Fruit fly (Drosophila melanogaster) whole organism, embryonic: Measurements from ENCODE around the gene CG10383.

Experiments
- ATbp ChIP-seq: fragments of 200-800 bp; sonication (Bioruptor generic); optimal IDR thresholded peaks from 2 replicates; lab custom pipeline; 2017; ENCODE audit warnings: missing biosample characterization, mild to moderate bottlenecking, missing genetic modification characterization, missing genetic modification reagents
- B-H1 ChIP-seq: fragments of 200-800 bp; sonication (Bioruptor generic); IDR thresholded peaks from 3 replicates; pipeline ENCODE4 v1.3.6; 2022; ENCODE audit warnings: missing biosample characterization, missing genetic modification characterization
- CG10565 ChIP-seq: fragments of 200-800 bp; sonication (Bioruptor generic); optimal IDR thresholded peaks from 3 replicates; lab custom pipeline; 2016; ENCODE audit warnings: missing biosample characterization, mild to moderate bottlenecking, missing genetic modification characterization
- CG10979 ChIP-seq: fragments of 200-800 bp; sonication (Bioruptor generic); optimal IDR thresholded peaks from 2 replicates; lab custom pipeline; 2018; ENCODE audit warnings: missing biosample characterization, mild to moderate bottlenecking, missing genetic modification characterization, moderate library complexity
- CG11504 ChIP-seq: fragments of 200-800 bp; sonication (Bioruptor generic); optimal IDR thresholded peaks from 3 replicates; lab custom pipeline; 2019; ENCODE audit warnings: missing biosample characterization, mild to moderate bottlenecking, missing genetic modification characterization, moderate library complexity
- CG13123 ChIP-seq: fragments of 200-800 bp; sonication (Bioruptor generic); optimal IDR thresholded peaks from 2 replicates; lab custom pipeline; 2016; ENCODE audit warnings: missing biosample characterization, missing genetic modification characterization
- CG14441 ChIP-seq: fragments of 200-800 bp; sonication (Bioruptor generic); IDR thresholded peaks from 2 replicates; pipeline ENCODE4 v1.3.6; 2022; ENCODE audit warnings: missing biosample characterization, missing genetic modification characterization
- CG14860 ChIP-seq: fragments of 200-800 bp; sonication (Bioruptor generic); IDR thresholded peaks from 3 replicates; pipeline ENCODE4 v1.3.6; 2022; ENCODE audit warnings: missing biosample characterization, missing genetic modification characterization; ENCODE audit not compliant: partially characterized antibody
- CG15269 ChIP-seq: fragments of 200-800 bp; sonication (Bioruptor generic); optimal IDR thresholded peaks from 2 replicates; lab custom pipeline; 2018; ENCODE audit warnings: missing biosample characterization, mild to moderate bottlenecking, missing genetic modification characterization, moderate library complexity
- CG15601 ChIP-seq: fragments of 200-800 bp; sonication (Bioruptor generic); optimal IDR thresholded peaks from 3 replicates; lab custom pipeline; 2019; ENCODE audit warnings: missing biosample characterization, mild to moderate bottlenecking, missing genetic modification characterization, moderate library complexity
- CG17361 ChIP-seq: fragments of 200-800 bp; sonication (Bioruptor generic); IDR thresholded peaks from 3 replicates; pipeline ENCODE4 v1.3.6; 2022; ENCODE audit warnings: missing biosample characterization, missing genetic modification characterization
- CG2120 ChIP-seq: fragments of 200-800 bp; sonication (Bioruptor generic); optimal IDR thresholded peaks from 3 replicates; lab custom pipeline; 2016; ENCODE audit warnings: missing biosample characterization, missing genetic modification characterization
- CG2129 ChIP-seq: fragments of 200-800 bp; sonication (Bioruptor generic); IDR thresholded peaks from 2 replicates; pipeline ENCODE4 v1.3.6; 2022; ENCODE audit warnings: missing biosample characterization, missing genetic modification characterization; ENCODE audit not compliant: partially characterized antibody
- CG2712 ChIP-seq: fragments of 200-800 bp; optimal IDR thresholded peaks from 3 replicates; lab custom pipeline; 2019; ENCODE audit warnings: missing biosample characterization, mild to moderate bottlenecking, missing genetic modification characterization, moderate library complexity
- CG31365 ChIP-seq: fragments of 200-800 bp; sonication (Bioruptor generic); optimal IDR thresholded peaks from 2 replicates; lab custom pipeline; 2018; ENCODE audit warnings: missing biosample characterization, mild to moderate bottlenecking, missing genetic modification characterization
- CG34224 ChIP-seq: fragments of 200-800 bp; sonication (Bioruptor generic); IDR thresholded peaks from 3 replicates; pipeline ENCODE4 v1.3.6; 2022; ENCODE audit warnings: missing biosample characterization, missing genetic modification characterization; ENCODE audit not compliant: partially characterized antibody
- CG43689 ChIP-seq: fragments of 200-800 bp; sonication (Bioruptor generic); IDR thresholded peaks from 2 replicates; pipeline ENCODE4 v1.3.6; 2022; ENCODE audit warnings: missing biosample characterization, missing genetic modification characterization
- CG6254 ChIP-seq: fragments of 200-800 bp; sonication (Bioruptor generic); optimal IDR thresholded peaks from 3 replicates; lab custom pipeline; 2017; ENCODE audit warnings: mild to moderate bottlenecking, missing biosample characterization, missing genetic modification reagents, missing genetic modification characterization
- CG6854 ChIP-seq: fragments of 200-800 bp; sonication (Bioruptor generic); optimal IDR thresholded peaks from 3 replicates; lab custom pipeline; 2017; ENCODE audit warnings: missing biosample characterization, mild to moderate bottlenecking, missing genetic modification characterization
- CG7839 ChIP-seq: fragments of 200-800 bp; sonication (Bioruptor generic); optimal IDR thresholded peaks from 3 replicates; lab custom pipeline; 2018; ENCODE audit warnings: missing biosample characterization, mild to moderate bottlenecking, missing genetic modification characterization, moderate library complexity
- CG7928 ChIP-seq: fragments of 200-800 bp; sonication (Bioruptor generic); optimal IDR thresholded peaks from 2 replicates; lab custom pipeline; 2017; ENCODE audit warnings: missing biosample characterization, mild to moderate bottlenecking, missing genetic modification characterization
- CG9437 ChIP-seq: fragments of 200-800 bp; sonication (Bioruptor generic); optimal IDR thresholded peaks from 2 replicates; lab custom pipeline; 2018; ENCODE audit warnings: missing biosample characterization, mild to moderate bottlenecking, missing genetic modification characterization
- CG9932 ChIP-seq: fragments of 200-800 bp; sonication (Bioruptor generic); IDR thresholded peaks from 2 replicates; pipeline ENCODE4 v1.3.6; 2022; ENCODE audit warnings: missing biosample characterization, missing genetic modification characterization
- CHES-1-like ChIP-seq: fragments of 200-800 bp; sonication (Bioruptor generic); optimal IDR thresholded peaks from 2 replicates; lab custom pipeline; 2016; ENCODE audit warnings: missing biosample characterization, missing genetic modification characterization
- Deaf1 ChIP-seq: fragments of 200-800 bp; optimal IDR thresholded peaks from 3 replicates; lab custom pipeline; 2019; ENCODE audit warnings: missing biosample characterization, mild to moderate bottlenecking, missing genetic modification characterization, moderate library complexity
- Dref ChIP-seq: fragments of 200-800 bp; sonication (Bioruptor generic); IDR thresholded peaks from 2 replicates; pipeline ENCODE4 v1.3.6; 2022; ENCODE audit warnings: missing biosample characterization, missing genetic modification characterization
- Ets97D ChIP-seq: fragments of 200-800 bp; sonication (Bioruptor generic); optimal IDR thresholded peaks from 3 replicates; lab custom pipeline; 2016; ENCODE audit warnings: missing biosample characterization, missing genetic modification characterization
- H2.0 ChIP-seq: fragments of 200-800 bp; sonication (Bioruptor generic); IDR thresholded peaks from 2 replicates; pipeline ENCODE4 v1.3.6; 2022; ENCODE audit warnings: missing biosample characterization, missing genetic modification characterization
- Med ChIP-seq: fragments of 200-800 bp; sonication (Bioruptor generic); peaks from one replicate; lab custom pipeline; 2016; ENCODE audit warnings: missing biosample characterization, missing genetic modification characterization, mild to moderate bottlenecking, inconsistent platforms, moderate library complexity
- Mrtf ChIP-seq: fragments of 200-800 bp; sonication (Bioruptor generic); IDR thresholded peaks from 3 replicates; pipeline ENCODE4 v1.3.6; 2022; ENCODE audit warnings: missing biosample characterization, missing genetic modification characterization
- Nf-YB ChIP-seq: fragments of 200-800 bp; sonication (Bioruptor generic); optimal IDR thresholded peaks from 3 replicates; lab custom pipeline; 2019; ENCODE audit warnings: missing biosample characterization, mild to moderate bottlenecking, missing genetic modification characterization, moderate library complexity
- Six4 ChIP-seq: fragments of 200-800 bp; sonication (Bioruptor generic); optimal IDR thresholded peaks from 2 replicates; lab custom pipeline; 2016; ENCODE audit warnings: missing biosample characterization, missing genetic modification characterization
- ara ChIP-seq: fragments of 200-800 bp; sonication (Bioruptor generic); IDR thresholded peaks from 2 replicates; pipeline ENCODE4 v1.3.6; 2022; ENCODE audit warnings: missing biosample characterization, missing genetic modification characterization
- bcd ChIP-seq: fragments of 200-800 bp; sonication (Bioruptor generic); optimal IDR thresholded peaks from 2 replicates; lab custom pipeline; 2017; ENCODE audit warnings: missing biosample characterization, mild to moderate bottlenecking, missing genetic modification characterization
- cas ChIP-seq: fragments of 200-800 bp; sonication (Bioruptor generic); IDR thresholded peaks from 2 replicates; pipeline ENCODE4 v1.3.6; 2022; ENCODE audit warnings: missing biosample characterization, missing genetic modification characterization
- dpn ChIP-seq, 2 experiments: fragments of 200-800 bp; sonication (Bioruptor generic); optimal IDR thresholded peaks; 3 replicates each; lab custom pipeline; 2016; ENCODE audit warnings: missing biosample characterization in 2 of 2, missing genetic modification characterization in 2 of 2
- dysf ChIP-seq: fragments of 200-800 bp; sonication (Bioruptor generic); IDR thresholded peaks from 3 replicates; pipeline ENCODE4 v1.3.6; 2022; ENCODE audit warnings: missing biosample characterization, missing genetic modification characterization
- exex ChIP-seq: fragments of 200-800 bp; sonication (Bioruptor generic); optimal IDR thresholded peaks from 4 replicates; lab custom pipeline; 2018; ENCODE audit warnings: missing biosample characterization, mild to moderate bottlenecking, missing genetic modification characterization, moderate library complexity
- gcm2 ChIP-seq: fragments of 200-800 bp; sonication (Bioruptor generic); optimal IDR thresholded peaks from 2 replicates; lab custom pipeline; 2016; ENCODE audit warnings: missing biosample characterization, missing genetic modification characterization
- gem ChIP-seq: fragments of 200-800 bp; sonication (Bioruptor generic); optimal IDR thresholded peaks from 2 replicates; lab custom pipeline; 2019; ENCODE audit warnings: missing biosample characterization, mild to moderate bottlenecking, missing genetic modification characterization, moderate library complexity
- grn ChIP-seq: fragments of 200-800 bp; sonication (Bioruptor generic); optimal IDR thresholded peaks from 3 replicates; lab custom pipeline; 2017; ENCODE audit warnings: missing biosample characterization, missing genetic modification characterization
- jumu ChIP-seq: fragments of 200-800 bp; sonication (Bioruptor generic); optimal IDR thresholded peaks from 3 replicates; lab custom pipeline; 2016; ENCODE audit warnings: missing biosample characterization, missing genetic modification characterization
- kay ChIP-seq: fragments of 200-800 bp; sonication (Bioruptor generic); optimal IDR thresholded peaks from 2 replicates; lab custom pipeline; 2016; ENCODE audit warnings: missing biosample characterization, missing genetic modification characterization
- sc ChIP-seq, 3 experiments: fragments of >200 bp in 2 of 3; fragments of 200-800 bp in 1 of 3; sonication (Bioruptor generic) in 1 of 3; optimal IDR thresholded peaks; 2 replicates in 2 of 3; 3 replicates in 1 of 3; lab custom pipeline; 2017; ENCODE audit warnings: mild to moderate bottlenecking in 1 of 3, missing biosample characterization in 1 of 3, missing genetic modification characterization in 1 of 3, missing genetic modification reagents in 1 of 3
- scrt ChIP-seq: fragments of 200-800 bp; sonication (Bioruptor generic); optimal IDR thresholded peaks from 2 replicates; lab custom pipeline; 2018; ENCODE audit warnings: missing biosample characterization, mild to moderate bottlenecking, missing genetic modification characterization, moderate library complexity
- sens-2 ChIP-seq: fragments of 200-800 bp; sonication (Bioruptor generic); IDR thresholded peaks from 2 replicates; pipeline ENCODE4 v1.3.6; 2022; ENCODE audit warnings: missing biosample characterization, missing genetic modification characterization
- slbo ChIP-seq: fragments of 200-800 bp; sonication (Bioruptor generic); IDR thresholded peaks from 2 replicates; pipeline ENCODE4 v1.3.6; 2022; ENCODE audit warnings: missing biosample characterization, missing genetic modification characterization
- sna ChIP-seq: fragments of 200-800 bp; sonication (Bioruptor generic); IDR thresholded peaks from 2 replicates; pipeline ENCODE4 v1.3.6; 2022; ENCODE audit warnings: missing biosample characterization, missing genetic modification characterization; ENCODE audit not compliant: partially characterized antibody
- wek ChIP-seq: fragments of 200-800 bp; sonication (Bioruptor generic); optimal IDR thresholded peaks from 3 replicates; lab custom pipeline; 2018; ENCODE audit warnings: missing biosample characterization, mild to moderate bottlenecking, missing genetic modification characterization, moderate library complexity

Gene CG10383

dm6 chr2L:18677910-18678639 is 17.3 kb downstream of the CG10383 start (continued):
- TF ChIP-seq jumu (GFP tag; lab: Kevin White, UChicago) (no peak), Dref (GFP tag; lab: Robert Waterston, UW) (no peak), CG2712 (tag; lab: Kevin White, UChicago) (no peak), CG2120 (GFP tag; lab: Kevin White, UChicago) (peak; percentile 53), scrt (GFP tag; lab: Kevin White, UChicago) (no peak), B-H1 (GFP tag; lab: Robert Waterston, UW) (no peak), CG10979 (tag; lab: Kevin White, UChicago) (no peak), dpn (GFP tag; optimal IDR thresholded peaks at IDR 0.05; lab: Kevin White, UChicago) (no peak), wek (GFP tag; lab: Kevin White, UChicago) (no peak), CG43689 (GFP tag; lab: Robert Waterston, UW) (no peak), CG10565 (no peak), sna (GFP tag; lab: Robert Waterston, UW) (no peak), cas (GFP tag; lab: Robert Waterston, UW) (no peak), Med (GFP tag; lab: Kevin White, UChicago) (peak; percentile 69), exex (tag; lab: Kevin White, UChicago) (no peak), ATbp (GFP tag; lab: Kevin White, UChicago) (no peak), Six4 (GFP tag; lab: Kevin White, UChicago) (no peak), CG15269 (tag; lab: Kevin White, UChicago) (no peak), ara (no peak), CHES-1-like (GFP tag; lab: Kevin White, UChicago) (no peak), Deaf1 (no peak), CG14860 (GFP tag; lab: Robert Waterston, UW) (no peak), CG14441 (GFP tag; lab: Robert Waterston, UW) (0 out of 2 replicates have a peak, but pooled peaks have one; percentile 10), Mrtf (no peak), CG6254 (GFP tag; lab: Kevin White, UChicago) (no peak), dysf (GFP tag; lab: Robert Waterston, UW) (no peak), H2.0 (GFP tag; lab: Robert Waterston, UW) (no peak), gem (tag; lab: Kevin White, UChicago) (no peak), CG13123 (GFP tag; lab: Kevin White, UChicago) (no peak), kay (GFP tag; lab: Kevin White, UChicago) (no peak), CG7928 (no peak), CG34224 (GFP tag; lab: Robert Waterston, UW) (no peak), bcd (GFP tag; lab: Kevin White, UChicago) (no peak), Ets97D (GFP tag; lab: Kevin White, UChicago) (no peak), CG11504 (tag; lab: Kevin White, UChicago) (no peak), grn (GFP tag; lab: Kevin White, UChicago) (no peak), CG7839 (no peak), CG17361 (GFP tag; lab: Robert Waterston, UW) (no peak; the same call in 2 of the 3 replicates), slbo (GFP tag; lab: Robert Waterston, UW) (peak; percentile 31), CG6854 (GFP tag; lab: Kevin White, UChicago) (no peak), sens-2 (GFP tag; lab: Robert Waterston, UW) (no peak), CG31365 (tag; lab: Kevin White, UChicago) (no peak), CG9932 (GFP tag; lab: Robert Waterston, UW) (0 out of 2 replicates have a peak, but pooled peaks have one; percentile 23), gcm2 (no peak), CG2129 (GFP tag; lab: Robert Waterston, UW) (no peak), CG9437 (GFP tag; lab: Kevin White, UChicago) (peak; percentile 48), Nf-YB (GFP tag; lab: Kevin White, UChicago) (no peak), sc (optimal IDR thresholded peaks at IDR 0.05; lab: Kevin White, UChicago) (no peak), sc (GFP tag; optimal IDR thresholded peaks at IDR 0.05; lab: Kevin White, UChicago) (no peak), CG15601 (no peak)
